Worm (Caenorhabditis elegans) whole organism, young adult: ENCODE data around the gene T28F3.11.

Experiments used
- B0019.2 ChIP-seq: fragments of 200-800 bp; sonication (Bioruptor generic); conservative IDR thresholded peaks from 2 replicates; pipeline ENCODE4 v1.3.6; 2022; ENCODE audit warnings: missing genetic modification reagents, missing genetic modification characterization, missing compliant biosample characterization
- B0035.1 ChIP-seq: sonication (generic microtip); optimal IDR thresholded peaks from 2 replicates; lab custom pipeline; 2016; ENCODE audit warnings: missing genetic modification characterization, mild to moderate bottlenecking, missing compliant biosample characterization, missing genotype, missing genetic modification reagents
- F10E7.11 ChIP-seq: sonication (generic microtip); optimal IDR thresholded peaks from 2 replicates; lab custom pipeline; 2017; ENCODE audit warnings: mild to moderate bottlenecking, missing genetic modification characterization, moderate library complexity, missing compliant biosample characterization
- F22D6.2 ChIP-seq: sonication (generic microtip); optimal IDR thresholded peaks from 2 replicates; lab custom pipeline; 2016; ENCODE audit warnings: mild to moderate bottlenecking, missing genetic modification characterization, missing compliant biosample characterization
- F33H1.4 ChIP-seq: fragments of 200-800 bp; sonication (Bioruptor generic); IDR thresholded peaks from 2 replicates; pipeline ENCODE4 v1.3.6; 2022; ENCODE audit warnings: missing genetic modification reagents, missing genetic modification characterization, missing compliant biosample characterization
- K11D2.4 ChIP-seq: fragments of 200-800 bp; sonication (Bioruptor generic); IDR thresholded peaks from 2 replicates; pipeline ENCODE4 v1.3.6; 2022; ENCODE audit warnings: missing genetic modification reagents, missing genetic modification characterization, missing compliant biosample characterization
- T07F8.4 ChIP-seq: sonication (generic microtip); optimal IDR thresholded peaks from 2 replicates; lab custom pipeline; 2016; ENCODE audit warnings: mild to moderate bottlenecking, missing genetic modification characterization, moderate library complexity, missing compliant biosample characterization
- Y53G8AR.9 ChIP-seq: fragments of 200-800 bp; sonication (Bioruptor generic); conservative IDR thresholded peaks from 2 replicates; pipeline ENCODE4 v1.3.6; 2022; ENCODE audit warnings: missing genetic modification reagents, missing genetic modification characterization, missing compliant biosample characterization
- Y56A3A.18 ChIP-seq: fragments of 200-800 bp; sonication (Bioruptor generic); IDR thresholded peaks from 2 replicates; pipeline ENCODE4 v1.3.6; 2022; ENCODE audit warnings: missing genetic modification reagents, missing genetic modification characterization, missing compliant biosample characterization
- ZK185.1 ChIP-seq: sonication (generic microtip); optimal IDR thresholded peaks from 2 replicates; lab custom pipeline; 2016; ENCODE audit warnings: mild to moderate bottlenecking, missing genetic modification characterization, missing compliant biosample characterization; ENCODE audit not compliant: poor library complexity, severe bottlenecking
- aptf-2 ChIP-seq: fragments of 200-800 bp; sonication (Bioruptor generic); conservative IDR thresholded peaks from 2 replicates; pipeline ENCODE4 v1.3.6; 2022; ENCODE audit warnings: missing genetic modification reagents, missing genetic modification characterization, missing compliant biosample characterization
- athp-1 ChIP-seq: sonication (generic microtip); optimal IDR thresholded peaks from 2 replicates; lab custom pipeline; 2017; ENCODE audit warnings: mild to moderate bottlenecking, missing genetic modification characterization, missing compliant biosample characterization
- bed-1 ChIP-seq: fragments of 200-800 bp; sonication (Bioruptor generic); IDR thresholded peaks from 2 replicates; pipeline ENCODE4 v1.3.6; 2022; ENCODE audit warnings: missing genetic modification reagents, missing genetic modification characterization, missing compliant biosample characterization
- bed-2 ChIP-seq: fragments of 200-800 bp; sonication (Bioruptor generic); IDR thresholded peaks from 2 replicates; pipeline ENCODE4 v1.3.6; 2022; ENCODE audit warnings: missing genetic modification reagents, missing genetic modification characterization, missing compliant biosample characterization
- cebp-2 ChIP-seq: fragments of 200-800 bp; sonication (Bioruptor generic); IDR thresholded peaks from 2 replicates; pipeline ENCODE4 v1.3.6; 2022; ENCODE audit warnings: missing genetic modification characterization, missing compliant biosample characterization
- ceh-100 ChIP-seq: fragments of 200-800 bp; sonication (Bioruptor generic); IDR thresholded peaks from 2 replicates; pipeline ENCODE4 v1.3.6; 2022; ENCODE audit warnings: missing genetic modification reagents, missing genetic modification characterization, missing compliant biosample characterization
- ceh-27 ChIP-seq: fragments of 200-800 bp; sonication (Bioruptor generic); optimal IDR thresholded peaks from 2 replicates; lab custom pipeline; 2018; ENCODE audit warnings: mild to moderate bottlenecking, missing genetic modification characterization, moderate library complexity, missing compliant biosample characterization
- dpff-1 ChIP-seq: sonication (generic microtip); optimal IDR thresholded peaks from 2 replicates; lab custom pipeline; 2017; ENCODE audit warnings: mild to moderate bottlenecking, missing genetic modification characterization, missing compliant biosample characterization
- egrh-3 ChIP-seq: fragments of 200-800 bp; sonication (Bioruptor generic); IDR thresholded peaks from 2 replicates; pipeline ENCODE4 v1.3.6; 2022; ENCODE audit warnings: missing genetic modification reagents, missing genetic modification characterization, missing compliant biosample characterization
- fkh-3 ChIP-seq: sonication (generic microtip); optimal IDR thresholded peaks from 2 replicates; lab custom pipeline; 2016; ENCODE audit warnings: mild to moderate bottlenecking, missing genetic modification characterization, missing compliant biosample characterization
- hlh-12 ChIP-seq: sonication (generic microtip); optimal IDR thresholded peaks from 2 replicates; lab custom pipeline; 2016; ENCODE audit warnings: missing genetic modification characterization, missing compliant biosample characterization
- hmg-20 ChIP-seq: fragments of 200-800 bp; sonication (Bioruptor generic); IDR thresholded peaks from 2 replicates; pipeline ENCODE4 v1.3.6; 2022; ENCODE audit warnings: missing genetic modification reagents, missing genetic modification characterization, missing compliant biosample characterization
- hrde-1 ChIP-seq: sonication (generic microtip); optimal IDR thresholded peaks from 2 replicates; lab custom pipeline; 2016; ENCODE audit warnings: missing genetic modification characterization, mild to moderate bottlenecking, missing compliant biosample characterization, moderate library complexity, missing genotype, missing genetic modification reagents, borderline replicate concordance
- hsf-1 ChIP-seq: fragments of 200-800 bp; sonication (Bioruptor generic); IDR thresholded peaks from 2 replicates; pipeline ENCODE4 v1.3.6; 2022; ENCODE audit warnings: missing genetic modification reagents, missing genetic modification characterization, missing compliant biosample characterization
- lin-35 ChIP-seq, 3 experiments: fragments of 150-350 bp in 2 of 3; sonication (generic microtip) in 1 of 3; optimal IDR thresholded peaks; 2 replicates each; lab custom pipeline; 2014 to 2018; ENCODE audit warnings: missing biosample characterization in 3 of 3, missing genetic modification characterization in 3 of 3, missing genetic modification reagents in 3 of 3
- lsl-1 ChIP-seq: fragments of 200-800 bp; sonication (Bioruptor generic); optimal IDR thresholded peaks from 2 replicates; lab custom pipeline; 2018; ENCODE audit warnings: mild to moderate bottlenecking, missing genetic modification characterization, moderate library complexity, missing compliant biosample characterization
- lsy-27 ChIP-seq: sonication (generic microtip); optimal IDR thresholded peaks from 2 replicates; lab custom pipeline; 2017; ENCODE audit warnings: missing genetic modification characterization, mild to moderate bottlenecking, missing compliant biosample characterization, antibody characterized with exemption, missing genotype, borderline replicate concordance; ENCODE audit not compliant: insufficient read depth
- mcd-1 ChIP-seq: fragments of 200-800 bp; sonication (Bioruptor generic); IDR thresholded peaks from 2 replicates; pipeline ENCODE4 v1.3.6; 2022; ENCODE audit warnings: missing genetic modification reagents, missing genetic modification characterization, missing compliant biosample characterization
- mel-28 ChIP-seq: sonication (generic microtip); optimal IDR thresholded peaks from 2 replicates; lab custom pipeline; 2016; ENCODE audit warnings: borderline replicate concordance, mild to moderate bottlenecking, missing genetic modification characterization, missing compliant biosample characterization
- mxl-1 ChIP-seq: sonication (generic microtip); optimal IDR thresholded peaks from 2 replicates; lab custom pipeline; 2016; ENCODE audit warnings: missing genetic modification characterization, missing compliant biosample characterization
- nhr-120 ChIP-seq: fragments of 200-800 bp; sonication (Bioruptor generic); IDR thresholded peaks from 2 replicates; pipeline ENCODE4 v1.3.6; 2022; ENCODE audit warnings: missing genetic modification characterization, missing compliant biosample characterization
- nhr-27 ChIP-seq: fragments of 200-800 bp; sonication (Bioruptor generic); optimal IDR thresholded peaks from 2 replicates; lab custom pipeline; 2018; ENCODE audit warnings: mild to moderate bottlenecking, missing genetic modification characterization, moderate library complexity, missing compliant biosample characterization
- pbrm-1 ChIP-seq: fragments of 200-800 bp; sonication (Bioruptor generic); IDR thresholded peaks from 2 replicates; pipeline ENCODE4 v1.3.6; 2022; ENCODE audit warnings: missing genetic modification reagents, missing genetic modification characterization, missing compliant biosample characterization
- rcor-1 ChIP-seq: fragments of 200-800 bp; sonication (Bioruptor generic); IDR thresholded peaks from 2 replicates; pipeline ENCODE4 v1.3.6; 2022; ENCODE audit warnings: missing genetic modification reagents, missing genetic modification characterization, missing compliant biosample characterization
- rec-8 ChIP-seq, 2 experiments: sonication (generic microtip); optimal IDR thresholded peaks; 2 replicates each; lab custom pipeline; 2016; ENCODE audit warnings: mild to moderate bottlenecking in 2 of 2, missing genetic modification characterization in 2 of 2, missing genetic modification reagents in 2 of 2, missing genotype in 2 of 2, missing biosample characterization in 1 of 2, missing compliant biosample characterization in 1 of 2, moderate library complexity in 1 of 2
- sdz-38 ChIP-seq: sonication (generic microtip); optimal IDR thresholded peaks from 2 replicates; lab custom pipeline; 2016; ENCODE audit warnings: missing genotype, missing genetic modification characterization, missing compliant biosample characterization
- sea-2 ChIP-seq: fragments of 200-800 bp; sonication (Bioruptor generic); IDR thresholded peaks from 2 replicates; pipeline ENCODE4 v1.3.6; 2022; ENCODE audit warnings: missing genetic modification characterization, missing compliant biosample characterization
- somi-1 ChIP-seq: fragments of 200-800 bp; sonication (Bioruptor generic); optimal IDR thresholded peaks from 2 replicates; lab custom pipeline; 2018; ENCODE audit warnings: mild to moderate bottlenecking, missing genetic modification characterization, missing compliant biosample characterization
- tbx-9 ChIP-seq: sonication (generic microtip); optimal IDR thresholded peaks from 2 replicates; lab custom pipeline; 2016; ENCODE audit warnings: borderline replicate concordance, missing genetic modification characterization, inconsistent platforms, missing compliant biosample characterization
- tlf-1 ChIP-seq: fragments of 200-800 bp; sonication (Bioruptor generic); optimal IDR thresholded peaks from 2 replicates; lab custom pipeline; 2018; ENCODE audit warnings: mild to moderate bottlenecking, missing genetic modification characterization, missing compliant biosample characterization
- xnd-1 ChIP-seq: sonication (generic microtip); optimal IDR thresholded peaks from 2 replicates; lab custom pipeline; 2016; ENCODE audit warnings: missing genotype, missing genetic modification reagents, missing genetic modification characterization, missing compliant biosample characterization
- zim-3 ChIP-seq: sonication (generic microtip); optimal IDR thresholded peaks from 2 replicates; lab custom pipeline; 2017; ENCODE audit warnings: mild to moderate bottlenecking, missing genetic modification characterization, moderate library complexity, missing compliant biosample characterization
- ztf-26 ChIP-seq: sonication (generic microtip); optimal IDR thresholded peaks from 2 replicates; lab custom pipeline; 2017; ENCODE audit warnings: missing genetic modification characterization, missing compliant biosample characterization
- ztf-28 ChIP-seq: fragments of 200-800 bp; sonication (Bioruptor generic); IDR thresholded peaks from 2 replicates; pipeline ENCODE4 v1.3.6; 2022; ENCODE audit warnings: missing genetic modification reagents, missing genetic modification characterization, missing compliant biosample characterization
- ztf-6 ChIP-seq: fragments of 200-800 bp; sonication (Bioruptor generic); IDR thresholded peaks from 2 replicates; pipeline ENCODE4 v1.3.6; 2022; ENCODE audit warnings: missing genetic modification reagents, missing genetic modification characterization, missing compliant biosample characterization

T28F3.11 gene

DNA sequence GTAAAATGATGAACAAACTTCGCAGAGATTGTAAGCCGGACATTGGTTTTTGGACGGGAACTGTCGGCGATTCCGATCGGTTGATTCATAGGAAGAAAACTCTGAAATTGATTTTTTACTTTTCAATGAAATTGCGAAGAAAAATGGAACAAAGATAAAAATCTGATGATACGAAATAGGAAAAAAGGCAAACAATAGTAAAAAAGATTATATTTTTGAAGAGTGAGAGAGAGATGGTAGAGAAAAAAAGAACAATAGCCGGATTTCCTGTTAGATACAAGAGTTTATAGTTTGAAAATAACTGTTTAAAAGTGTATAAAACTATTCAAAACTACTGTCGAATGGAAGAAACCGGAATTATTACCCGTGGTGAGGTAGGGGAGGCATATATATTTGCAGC, 7.4 kb downstream of the T28F3.11 start, which contains the start of gene nra-1:
TSS of gene nra-1 (minus strand) at position 101 of the 400 bp plus-strand sequence.
- TF ChIP-seq cebp-2 = no peak
- TF ChIP-seq hlh-12 = no peak
- no peak for TF ChIP-seq lsl-1 (GFP tag; lab: Kevin White, UChicago)
- no peak for TF ChIP-seq sea-2 (GFP tag; lab: Robert Waterston, UW)
- no peak for TF ChIP-seq tbx-9 (tag; lab: Kevin White, UChicago)
- no peak for TF ChIP-seq athp-1 (tag; lab: Kevin White, UChicago)
- no peak for TF ChIP-seq mel-28 (tag; lab: Kevin White, UChicago)
- TF ChIP-seq dpff-1 = no peak
- no peak for TF ChIP-seq mcd-1 (GFP tag; lab: Robert Waterston, UW)
- no peak for TF ChIP-seq egrh-3
- TF ChIP-seq ceh-27 = no peak
- no peak for TF ChIP-seq ztf-26 (tag; lab: Kevin White, UChicago)
- no peak for TF ChIP-seq F22D6.2
- no peak for TF ChIP-seq hsf-1 (GFP tag; lab: Robert Waterston, UW)
- TF ChIP-seq K11D2.4 = no peak
- no peak for TF ChIP-seq tlf-1 (GFP tag; lab: Kevin White, UChicago)
- TF ChIP-seq fkh-3 (tag; lab: Kevin White, UChicago) = no peak
- TF ChIP-seq lsy-27 = no peak
- TF ChIP-seq, all 124 proteins: peak for 0

ce11 chrIV:17281060-17282021, 10.1 kb downstream of the T28F3.11 start:
- peak; percentile 71 for TF ChIP-seq T07F8.4 (tag; lab: Kevin White, UChicago)
- TF ChIP-seq B0035.1 (tag; lab: Kevin White, UChicago) = peak; percentile 79
- TF ChIP-seq rec-8 (tag; optimal IDR thresholded peaks at IDR 0.05; lab: Kevin White, UChicago) = no peak
- peak; percentile 84 for TF ChIP-seq rcor-1 (GFP tag; lab: Robert Waterston, UW)
- TF ChIP-seq hrde-1 (tag; lab: Kevin White, UChicago) = peak; percentile 60
- no peak for TF ChIP-seq aptf-2
- TF ChIP-seq bed-2 (GFP tag; lab: Robert Waterston, UW) = no peak; the same call in 1 of the 2 replicates
- TF ChIP-seq pbrm-1 (GFP tag; lab: Robert Waterston, UW) = peak; percentile 79
- no peak for TF ChIP-seq F22D6.2
- TF ChIP-seq F10E7.11 (tag; lab: Kevin White, UChicago) = peak; percentile 67
- TF ChIP-seq lin-35 (GFP tag; optimal IDR thresholded peaks at IDR 0.05; lab: Kevin White, UChicago) = peak in 2 of 3 experiments; percentile 69 to 70
- peak; percentile 97 for TF ChIP-seq Y56A3A.18 (GFP tag; lab: Robert Waterston, UW)
- TF ChIP-seq sdz-38 = no peak
- TF ChIP-seq hmg-20 (GFP tag; lab: Robert Waterston, UW) = peak; percentile 52; the same call in 1 of the 2 replicates
- TF ChIP-seq ZK185.1 = peak; percentile 67
- TF ChIP-seq ztf-28 (GFP tag; lab: Robert Waterston, UW) = no peak
- TF ChIP-seq sea-2 (GFP tag; lab: Robert Waterston, UW) = no peak
- peak; percentile 27; the same call in 1 of the 2 replicates for TF ChIP-seq ztf-6
- peak; percentile 27; the same call in 1 of the 2 replicates for TF ChIP-seq B0019.2 (GFP tag; lab: Robert Waterston, UW)
- no peak for TF ChIP-seq nhr-120 (GFP tag; lab: Robert Waterston, UW)
- TF ChIP-seq mxl-1 = no peak
- peak; percentile 79; the same call in 1 of the 2 replicates for TF ChIP-seq ceh-100 (GFP tag; lab: Robert Waterston, UW)
- peak; percentile 90; the same call in 1 of the 2 replicates for TF ChIP-seq bed-1 (GFP tag; lab: Robert Waterston, UW)
- peak; percentile 6; the same call in 1 of the 2 replicates for TF ChIP-seq F33H1.4 (GFP tag; lab: Robert Waterston, UW)
- no peak for TF ChIP-seq xnd-1 (tag; lab: Kevin White, UChicago)
- peak; percentile 33 for TF ChIP-seq fkh-3 (tag; lab: Kevin White, UChicago)
- TF ChIP-seq zim-3 (tag; lab: Kevin White, UChicago) = peak; percentile 88
- TF ChIP-seq nhr-27 (tag; lab: Kevin White, UChicago) = peak; percentile 73
- TF ChIP-seq Y53G8AR.9 (GFP tag; lab: Robert Waterston, UW) = peak; percentile 97
- peak; percentile 43 for TF ChIP-seq somi-1 (GFP tag; lab: Kevin White, UChicago)
